Fruit fly (Drosophila melanogaster) whole organism, prepupa: ENCODE results near the gene Ran.

Source experiments
- Blimp-1 ChIP-seq: fragments of 200-800 bp; sonication (Bioruptor generic); optimal IDR thresholded peaks from 3 replicates; lab custom pipeline; 2017; ENCODE audit warnings: missing biosample characterization, missing genetic modification characterization, mild to moderate bottlenecking, moderate library complexity, missing genetic modification reagents
- CG10631 ChIP-seq: fragments of 200-800 bp; sonication (Bioruptor generic); optimal IDR thresholded peaks from 2 replicates; lab custom pipeline; 2016; ENCODE audit warnings: missing biosample characterization, missing genetic modification characterization
- CG10669 ChIP-seq: fragments of 200-800 bp; sonication (Bioruptor generic); optimal IDR thresholded peaks from 3 replicates; lab custom pipeline; 2018; ENCODE audit warnings: missing biosample characterization, mild to moderate bottlenecking, missing genetic modification characterization, moderate library complexity
- CG11294 ChIP-seq: fragments of 200-800 bp; sonication (Bioruptor generic); IDR thresholded peaks from 2 replicates; pipeline ENCODE4 v1.3.6; 2022; ENCODE audit warnings: missing biosample characterization, missing genetic modification characterization
- CG15336 ChIP-seq: fragments of 200-800 bp; sonication (Bioruptor generic); IDR thresholded peaks from 2 replicates; pipeline ENCODE4 v1.3.6; 2022; ENCODE audit warnings: missing biosample characterization, missing genetic modification characterization
- CG3032 ChIP-seq: fragments of 200-800 bp; optimal IDR thresholded peaks from 2 replicates; lab custom pipeline; 2019; ENCODE audit warnings: missing biosample characterization, mild to moderate bottlenecking, missing genetic modification characterization, moderate library complexity
- CG31627 ChIP-seq: fragments of 200-800 bp; sonication (Bioruptor generic); optimal IDR thresholded peaks from 3 replicates; lab custom pipeline; 2016; ENCODE audit warnings: missing biosample characterization, missing genetic modification characterization
- CG32006 ChIP-seq: fragments of 200-800 bp; sonication (Bioruptor generic); optimal IDR thresholded peaks from 3 replicates; lab custom pipeline; 2017; ENCODE audit warnings: missing biosample characterization, mild to moderate bottlenecking, missing genetic modification characterization
- CG34406 ChIP-seq: fragments of 200-800 bp; sonication (Bioruptor generic); optimal IDR thresholded peaks from 3 replicates; lab custom pipeline; 2016; ENCODE audit warnings: missing biosample characterization, missing genetic modification characterization
- CG3919 ChIP-seq: fragments of 200-800 bp; sonication (Bioruptor generic); optimal IDR thresholded peaks from 3 replicates; lab custom pipeline; 2016; ENCODE audit warnings: missing biosample characterization, missing genetic modification characterization
- CG4318 ChIP-seq: fragments of 200-800 bp; sonication (Bioruptor generic); optimal IDR thresholded peaks from 3 replicates; lab custom pipeline; 2017; ENCODE audit warnings: missing biosample characterization, mild to moderate bottlenecking, missing genetic modification characterization
- CG6163 ChIP-seq: fragments of 200-800 bp; sonication (Bioruptor generic); IDR thresholded peaks from 3 replicates; pipeline ENCODE4 v1.3.6; 2022; ENCODE audit warnings: missing biosample characterization, missing genetic modification characterization
- CG6276 ChIP-seq: fragments of 200-800 bp; sonication (Bioruptor generic); optimal IDR thresholded peaks from 2 replicates; lab custom pipeline; 2017; ENCODE audit warnings: missing biosample characterization, mild to moderate bottlenecking, missing genetic modification characterization
- CG6854 ChIP-seq: fragments of 200-800 bp; sonication (Bioruptor generic); optimal IDR thresholded peaks from 2 replicates; lab custom pipeline; 2017; ENCODE audit warnings: missing biosample characterization, mild to moderate bottlenecking, missing genetic modification characterization
- CG7368 ChIP-seq: fragments of 200-800 bp; sonication (Bioruptor generic); optimal IDR thresholded peaks from 3 replicates; lab custom pipeline; 2016; ENCODE audit warnings: missing biosample characterization, missing genetic modification characterization
- CG8119 ChIP-seq: fragments of 200-800 bp; sonication (Bioruptor generic); IDR thresholded peaks from 3 replicates; pipeline ENCODE4 v1.3.6; 2022; ENCODE audit warnings: missing biosample characterization, missing genetic modification characterization
- CG8632 ChIP-seq: fragments of 200-800 bp; sonication (Bioruptor generic); optimal IDR thresholded peaks from 3 replicates; lab custom pipeline; 2016; ENCODE audit warnings: missing biosample characterization, missing genetic modification characterization
- CG9139 ChIP-seq: fragments of 200-800 bp; sonication (Bioruptor generic); optimal IDR thresholded peaks from 3 replicates; lab custom pipeline; 2017; ENCODE audit warnings: missing biosample characterization, mild to moderate bottlenecking, missing genetic modification characterization
- Eip75B ChIP-seq: fragments of 200-800 bp; sonication (Bioruptor generic); optimal IDR thresholded peaks from 3 replicates; lab custom pipeline; 2016; ENCODE audit warnings: missing biosample characterization, missing genetic modification characterization
- Eip78C ChIP-seq: fragments of 200-800 bp; sonication (Bioruptor generic); peaks from one replicate; lab custom pipeline; 2016; ENCODE audit warnings: missing biosample characterization, missing genetic modification characterization
- Ets96B ChIP-seq: fragments of 200-800 bp; optimal IDR thresholded peaks from 2 replicates; lab custom pipeline; 2019; ENCODE audit warnings: missing biosample characterization, mild to moderate bottlenecking, missing genetic modification characterization, moderate library complexity
- Gug ChIP-seq: fragments of 200-800 bp; sonication (Bioruptor generic); IDR thresholded peaks from 2 replicates; pipeline ENCODE4 v1.3.6; 2022; ENCODE audit warnings: missing biosample characterization, missing genetic modification characterization
- Hr38 ChIP-seq: sonication (Bioruptor generic); optimal IDR thresholded peaks from 2 replicates; lab custom pipeline; 2016; ENCODE audit warnings: missing biosample characterization, missing genetic modification characterization
- Hr39 ChIP-seq: fragments of 200-800 bp; sonication (Bioruptor generic); optimal IDR thresholded peaks from 2 replicates; lab custom pipeline; 2016; ENCODE audit warnings: missing biosample characterization, missing genetic modification characterization
- Hr4 ChIP-seq: fragments of 200-800 bp; sonication (Bioruptor generic); optimal IDR thresholded peaks from 3 replicates; lab custom pipeline; 2016; ENCODE audit warnings: missing biosample characterization, missing genetic modification characterization
- Lpt ChIP-seq: fragments of 200-800 bp; sonication (Bioruptor generic); optimal IDR thresholded peaks from 3 replicates; lab custom pipeline; 2016; ENCODE audit warnings: missing biosample characterization, missing genetic modification characterization
- Met ChIP-seq: fragments of 200-800 bp; sonication (Bioruptor generic); optimal IDR thresholded peaks from 3 replicates; lab custom pipeline; 2016; ENCODE audit warnings: missing biosample characterization, missing genetic modification characterization
- OdsH ChIP-seq: fragments of 200-800 bp; sonication (Bioruptor generic); optimal IDR thresholded peaks from 3 replicates; lab custom pipeline; 2016; ENCODE audit warnings: missing biosample characterization, missing genetic modification characterization
- Smox ChIP-seq: fragments of 200-800 bp; sonication (Bioruptor generic); optimal IDR thresholded peaks from 3 replicates; lab custom pipeline; 2016; ENCODE audit warnings: missing biosample characterization, missing genetic modification characterization
- Sox102F ChIP-seq: fragments of 200-800 bp; sonication (Bioruptor generic); optimal IDR thresholded peaks from 2 replicates; lab custom pipeline; 2016; ENCODE audit warnings: missing biosample characterization, mild to moderate bottlenecking, missing genetic modification characterization
- Sox14 ChIP-seq: fragments of 200-800 bp; sonication (Bioruptor generic); optimal IDR thresholded peaks from 3 replicates; lab custom pipeline; 2016; ENCODE audit warnings: missing biosample characterization, missing genetic modification characterization
- achi ChIP-seq: fragments of 200-800 bp; sonication (Bioruptor generic); optimal IDR thresholded peaks from 3 replicates; lab custom pipeline; 2016; ENCODE audit warnings: missing biosample characterization, missing genetic modification characterization
- acj6 ChIP-seq: fragments of 200-800 bp; sonication (Bioruptor generic); optimal IDR thresholded peaks from 3 replicates; lab custom pipeline; 2016; ENCODE audit warnings: missing biosample characterization, missing genetic modification characterization
- cyc ChIP-seq: fragments of 200-800 bp; sonication (Bioruptor generic); optimal IDR thresholded peaks from 3 replicates; lab custom pipeline; 2016; ENCODE audit warnings: missing biosample characterization, missing genetic modification characterization
- dsx ChIP-seq: fragments of 200-800 bp; optimal IDR thresholded peaks from 3 replicates; lab custom pipeline; 2019; ENCODE audit warnings: missing biosample characterization, mild to moderate bottlenecking, missing genetic modification characterization, moderate library complexity; ENCODE audit not compliant: poor library complexity, severe bottlenecking
- eg ChIP-seq: fragments of 200-800 bp; sonication (Bioruptor generic); IDR thresholded peaks from 3 replicates; pipeline ENCODE4 v1.3.6; 2022; ENCODE audit warnings: missing biosample characterization, missing genetic modification characterization
- esn ChIP-seq: fragments of 200-800 bp; sonication (Bioruptor generic); optimal IDR thresholded peaks from 2 replicates; lab custom pipeline; 2016; ENCODE audit warnings: missing biosample characterization, mild to moderate bottlenecking, missing genetic modification characterization, moderate library complexity
- fkh ChIP-seq: fragments of 200-800 bp; sonication (Bioruptor generic); optimal IDR thresholded peaks from 3 replicates; lab custom pipeline; 2017; ENCODE audit warnings: missing biosample characterization, mild to moderate bottlenecking, missing genetic modification characterization, moderate library complexity
- lz ChIP-seq: fragments of 200-800 bp; sonication (Bioruptor generic); optimal IDR thresholded peaks from 3 replicates; lab custom pipeline; 2016; ENCODE audit warnings: missing biosample characterization, missing genetic modification characterization
- pdm3 ChIP-seq: fragments of 200-800 bp; sonication (Bioruptor generic); optimal IDR thresholded peaks from 3 replicates; lab custom pipeline; 2016; ENCODE audit warnings: missing biosample characterization, missing genetic modification characterization
- salr ChIP-seq, 2 experiments: fragments of 200-800 bp; sonication (Bioruptor generic); optimal IDR thresholded peaks; 3 replicates each; lab custom pipeline; 2016 to 2018; ENCODE audit warnings: missing biosample characterization in 2 of 2, missing genetic modification characterization in 2 of 2, mild to moderate bottlenecking in 1 of 2
- spab ChIP-seq: fragments of 200-800 bp; sonication (Bioruptor generic); optimal IDR thresholded peaks from 2 replicates; lab custom pipeline; 2017; ENCODE audit warnings: missing biosample characterization, mild to moderate bottlenecking, missing genetic modification characterization, missing genetic modification reagents
- ss ChIP-seq, 2 experiments: fragments of 200-800 bp; sonication (Bioruptor generic); optimal IDR thresholded peaks; 2 replicates in 1 of 2; 3 replicates in 1 of 2; lab custom pipeline; 2017 to 2018; ENCODE audit warnings: mild to moderate bottlenecking in 2 of 2, missing biosample characterization in 2 of 2, missing genetic modification characterization in 2 of 2, moderate library complexity in 1 of 2
- svp ChIP-seq: fragments of 200-800 bp; sonication (Bioruptor generic); peaks from one replicate; lab custom pipeline; 2016; ENCODE audit warnings: missing biosample characterization, missing genetic modification characterization
- topi ChIP-seq: fragments of 200-800 bp; sonication (Bioruptor generic); optimal IDR thresholded peaks from 3 replicates; lab custom pipeline; 2016; ENCODE audit warnings: missing biosample characterization, missing genetic modification characterization

Ran gene

DNA sequence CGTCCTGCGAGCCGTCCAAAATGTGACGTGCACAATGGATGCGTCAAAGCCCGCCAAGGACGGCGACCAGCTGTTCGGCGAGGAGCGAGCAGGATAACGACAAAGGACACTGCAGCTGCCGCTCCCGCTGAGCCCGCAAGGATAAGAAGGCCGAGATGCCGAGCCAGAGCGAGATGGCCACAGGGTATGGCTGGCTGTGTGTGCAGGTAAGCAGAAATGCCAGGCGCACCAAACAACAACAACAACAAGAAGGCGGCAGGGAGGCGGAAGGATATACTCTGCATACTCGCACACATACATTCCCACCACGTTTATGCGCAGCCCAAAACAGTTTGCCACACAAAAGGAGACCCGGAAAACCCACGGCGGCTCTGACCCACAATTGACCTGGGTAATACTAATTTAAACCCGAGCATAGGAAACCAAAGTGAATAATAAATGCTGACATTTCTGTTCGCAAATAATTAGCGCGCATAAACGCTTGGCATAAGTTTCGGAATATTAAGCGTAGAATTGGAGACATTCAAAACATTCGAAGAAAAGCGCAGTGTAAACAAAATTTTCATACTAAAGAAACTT is 1.8 kb downstream of the Ran start:
- TF ChIP-seq cyc (GFP tag; lab: Kevin White, UChicago) = peak; percentile 1
- TF ChIP-seq CG34406 (GFP tag; lab: Kevin White, UChicago) = peak; percentile 6
- no peak for TF ChIP-seq Hr38 (GFP tag; lab: Kevin White, UChicago)
- no peak for TF ChIP-seq CG4318 (GFP tag; lab: Kevin White, UChicago)
- peak; percentile 77 for TF ChIP-seq CG6163 (GFP tag; lab: Robert Waterston, UW)
- peak; percentile 62 for TF ChIP-seq Eip78C
- TF ChIP-seq CG9139 (GFP tag; lab: Kevin White, UChicago) = no peak
- TF ChIP-seq CG7368 (GFP tag; lab: Kevin White, UChicago) = peak; percentile 30
- no peak for TF ChIP-seq fkh
- TF ChIP-seq svp (GFP tag; lab: Kevin White, UChicago) = peak; percentile 76
- 0 out of 2 replicates have a peak, but pooled peaks have one; percentile 14 for TF ChIP-seq CG15336 (GFP tag; lab: Robert Waterston, UW)
- TF ChIP-seq spab = no peak
- 0 out of 2 replicates have a peak, but pooled peaks have one; percentile 9 for TF ChIP-seq Gug (GFP tag; lab: Robert Waterston, UW)
- TF ChIP-seq Blimp-1 = no peak
- TF ChIP-seq Hr39 = peak; percentile 20
- TF ChIP-seq dsx = peak; percentile 44
- peak; percentile 8 for TF ChIP-seq Smox
- peak; percentile 29 for TF ChIP-seq CG3032 (tag; lab: Kevin White, UChicago)
- peak; percentile 30 for TF ChIP-seq CG32006 (GFP tag; lab: Kevin White, UChicago)
- TF ChIP-seq CG6276 (GFP tag; lab: Kevin White, UChicago) = no peak
- peak; percentile 7 for TF ChIP-seq Sox14
- TF ChIP-seq CG8632 (GFP tag; lab: Kevin White, UChicago) = no peak
- peak; percentile 25 for TF ChIP-seq Hr4 (GFP tag; lab: Kevin White, UChicago)
- peak; percentile 14 for TF ChIP-seq achi (GFP tag; lab: Kevin White, UChicago)
- peak; percentile 37 for TF ChIP-seq CG3919 (GFP tag; lab: Kevin White, UChicago)
- peak; percentile 7 for TF ChIP-seq OdsH
- peak; percentile 30 for TF ChIP-seq CG31627
- TF ChIP-seq Ets96B (tag; lab: Kevin White, UChicago) = peak; percentile 38
- TF ChIP-seq CG10631 = no peak
- TF ChIP-seq Met = peak; percentile 16
- TF ChIP-seq topi (GFP tag; lab: Kevin White, UChicago) = peak; percentile 51
- TF ChIP-seq CG10669 (GFP tag; lab: Kevin White, UChicago) = peak; percentile 44
- TF ChIP-seq lz = peak; percentile 15
- no peak for TF ChIP-seq CG11294
- TF ChIP-seq acj6 (GFP tag; lab: Kevin White, UChicago) = peak; percentile 50
- TF ChIP-seq ss (GFP tag; optimal IDR thresholded peaks at IDR 0.05; lab: Kevin White, UChicago) = peak in 1 of 2 experiments; percentile 61
- peak; percentile 33; the same call in 1 of the 3 replicates for TF ChIP-seq CG8119
- TF ChIP-seq esn (GFP tag; lab: Kevin White, UChicago) = peak; percentile 27
- TF ChIP-seq salr (GFP tag; optimal IDR thresholded peaks at IDR 0.05; lab: Kevin White, UChicago) = no peak
- TF ChIP-seq eg = peak; percentile 76
- peak; percentile 1 for TF ChIP-seq Eip75B (GFP tag; lab: Kevin White, UChicago)
- no peak for TF ChIP-seq Lpt
- TF ChIP-seq CG6854 (GFP tag; lab: Kevin White, UChicago) = no peak
- peak; percentile 37 for TF ChIP-seq pdm3
- peak; percentile 20 for TF ChIP-seq Sox102F
